Fruit fly (Drosophila melanogaster): ENCODE data around the gene CG31145.

The CG31145 gene

DNA sequence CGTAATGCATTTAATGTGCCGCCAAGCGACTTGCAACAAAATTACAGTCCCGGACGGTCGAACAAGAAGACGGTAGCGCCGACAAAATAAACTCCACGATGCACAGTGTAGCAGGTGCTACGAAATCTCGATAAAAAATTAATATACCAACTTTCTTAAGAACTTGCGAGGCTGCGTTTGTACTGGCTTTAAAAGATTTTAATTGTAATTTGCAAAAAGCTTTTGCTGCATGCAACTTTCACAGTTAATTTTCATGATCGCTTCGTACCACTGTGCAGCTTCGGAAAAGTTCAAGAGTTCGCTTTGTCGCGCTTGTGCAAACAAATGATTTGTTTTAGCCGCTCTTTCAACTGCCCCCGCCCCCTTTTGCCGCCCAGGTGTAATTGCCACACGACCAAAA is 23.3 kb downstream of the CG31145 start (continued):
- TF ChIP-seq Lhr (GFP tag; optimal IDR thresholded peaks at IDR 0.05), result peak; percentile 7
- TF ChIP-seq Dll (GFP tag; IDR thresholded peaks at IDR 0.05; ENCODE audit: partially characterized antibody), result no peak
- no peak for TF ChIP-seq CG10431 (GFP tag; optimal IDR thresholded peaks at IDR 0.05)
- no peak for TF ChIP-seq insv (GFP tag; optimal IDR thresholded peaks at IDR 0.05)
- no peak for TF ChIP-seq HLHmδ (GFP tag; optimal IDR thresholded peaks at IDR 0.05)
- TF ChIP-seq CG6689 (GFP tag; IDR thresholded peaks at IDR 0.05), result peak; percentile 80
- peak; percentile 49 for TF ChIP-seq CG4854 (GFP tag; optimal IDR thresholded peaks at IDR 0.05)
- no peak for TF ChIP-seq Kr (GFP tag; optimal IDR thresholded peaks at IDR 0.05)
- no peak for TF ChIP-seq corto (GFP tag; optimal IDR thresholded peaks at IDR 0.05)
- TF ChIP-seq seq (GFP tag; IDR thresholded peaks at IDR 0.05), result peak; percentile 57
- peak; percentile 54 for TF ChIP-seq CG10267 (tag; optimal IDR thresholded peaks at IDR 0.05)
- no peak for TF ChIP-seq disco-r (GFP tag; optimal IDR thresholded peaks at IDR 0.05)
- TF ChIP-seq Ets97D (GFP tag; optimal IDR thresholded peaks at IDR 0.05), result peak; percentile 29
- TF ChIP-seq CG13123 (GFP tag; optimal IDR thresholded peaks at IDR 0.05), result no peak
- peak; percentile 72 for TF ChIP-seq nau (GFP tag; optimal IDR thresholded peaks at IDR 0.05)
- TF ChIP-seq HLH3B (GFP tag; IDR thresholded peaks at IDR 0.05), result peak; percentile 79
- peak; percentile 71; the same call in 3 of the 4 replicates for TF ChIP-seq Gug (GFP tag; IDR thresholded peaks at IDR 0.05)
- peak; percentile 73 for TF ChIP-seq B-H1 (GFP tag; IDR thresholded peaks at IDR 0.05)
- peak; percentile 79 for TF ChIP-seq Xbp1 (GFP tag; optimal IDR thresholded peaks at IDR 0.05)
- TF ChIP-seq knrl (GFP tag; IDR thresholded peaks at IDR 0.05; ENCODE audit: partially characterized antibody), result no peak
- TF ChIP-seq CkIIα-i1 (GFP tag; IDR thresholded peaks at IDR 0.05), result no peak
- TF ChIP-seq CG16863 (GFP tag; optimal IDR thresholded peaks at IDR 0.05), result peak; percentile 71
- no peak for TF ChIP-seq Dbx (GFP tag; IDR thresholded peaks at IDR 0.05)
- TF ChIP-seq org-1 (GFP tag; optimal IDR thresholded peaks at IDR 0.05), result peak; percentile 39
- TF ChIP-seq CG6854 (GFP tag; optimal IDR thresholded peaks at IDR 0.05), result no peak
- TF ChIP-seq stwl (tag; optimal IDR thresholded peaks at IDR 0.05), result no peak
- no peak for TF ChIP-seq aop (GFP tag; IDR thresholded peaks at IDR 0.05)
- no peak for TF ChIP-seq CG10543 (GFP tag; optimal IDR thresholded peaks at IDR 0.05)
- TF ChIP-seq CG34224 (GFP tag; IDR thresholded peaks at IDR 0.05; ENCODE audit: partially characterized antibody), result no peak
- TF ChIP-seq Hey (tag; optimal IDR thresholded peaks at IDR 0.05), result no peak
- TF ChIP-seq dpn (GFP tag; optimal IDR thresholded peaks at IDR 0.05), result peak; percentile 69 to 75
- TF ChIP-seq Ptx1 (GFP tag; IDR thresholded peaks at IDR 0.05), result peak; percentile 83
- TF ChIP-seq BtbVII (GFP tag; optimal IDR thresholded peaks at IDR 0.05), result peak; percentile 29
- peak; percentile 75 for TF ChIP-seq CG15269 (tag; optimal IDR thresholded peaks at IDR 0.05)
- TF ChIP-seq CG8944 (GFP tag; optimal IDR thresholded peaks at IDR 0.05), result peak; percentile 51
- 0 out of 3 replicates have a peak, but pooled peaks have one; percentile 43 for TF ChIP-seq Mrtf (GFP tag; IDR thresholded peaks at IDR 0.05)
- no peak for TF ChIP-seq hbn (GFP tag; IDR thresholded peaks at IDR 0.05; ENCODE audit: partially characterized antibody)
- TF ChIP-seq ssp (GFP tag; IDR thresholded peaks at IDR 0.05), result peak; percentile 56
- peak; percentile 78 for TF ChIP-seq ase (GFP tag; IDR thresholded peaks at IDR 0.05)
- TF ChIP-seq CG3065 (GFP tag; optimal IDR thresholded peaks at IDR 0.05), result no peak
- TF ChIP-seq tgo (GFP tag; IDR thresholded peaks at IDR 0.05), result peak; percentile 73
- peak; percentile 67 for TF ChIP-seq CG14667 (GFP tag; IDR thresholded peaks at IDR 0.05)
- peak; percentile 65 for TF ChIP-seq cas (GFP tag; IDR thresholded peaks at IDR 0.05)
- TF ChIP-seq z (GFP tag; IDR thresholded peaks at IDR 0.05), result no peak
- TF ChIP-seq CG14014 (GFP tag; IDR thresholded peaks at IDR 0.05), result peak; percentile 65
- peak; percentile 80 for TF ChIP-seq CG32772 (GFP tag; IDR thresholded peaks at IDR 0.05)
- TF ChIP-seq trem (tag; optimal IDR thresholded peaks at IDR 0.05), result peak; percentile 33
- peak; percentile 80 for TF ChIP-seq CG4424 (GFP tag; optimal IDR thresholded peaks at IDR 0.05)
- TF ChIP-seq Fer2 (tag; optimal IDR thresholded peaks at IDR 0.05), result no peak
- peak; percentile 48 for TF ChIP-seq CG11398 (GFP tag; optimal IDR thresholded peaks at IDR 0.05)
- TF ChIP-seq grn (GFP tag; optimal IDR thresholded peaks at IDR 0.05), result no peak

Data from whole organism, embryonic.